Worm (Caenorhabditis elegans) whole organism, L2 larva: ENCODE data around the gene glna-1.
A peak's percentile ranks its signal among the peaks of the same experiment; 100 is the strongest.

Experiments used
- C34F6.9 ChIP-seq: fragments of 150-350 bp; optimal IDR thresholded peaks from 2 replicates; lab custom pipeline; 2014; ENCODE audit warnings: missing biosample characterization, missing genetic modification characterization
- F13H6.1 ChIP-seq: sonication (generic microtip); optimal IDR thresholded peaks from 2 replicates; lab custom pipeline; 2016; ENCODE audit warnings: missing genetic modification characterization, missing compliant biosample characterization
- Y55F3AM.14 ChIP-seq: fragments of 200-800 bp; sonication (Bioruptor generic); optimal IDR thresholded peaks from 2 replicates; lab custom pipeline; 2018; ENCODE audit warnings: mild to moderate bottlenecking, missing genetic modification characterization, missing compliant biosample characterization
- ZK546.5 ChIP-seq: sonication (generic microtip); optimal IDR thresholded peaks from 2 replicates; lab custom pipeline; 2017; ENCODE audit warnings: missing biosample characterization, missing genetic modification characterization
- aly-2 ChIP-seq: fragments of 150-350 bp; optimal IDR thresholded peaks from 2 replicates; lab custom pipeline; 2014; ENCODE audit warnings: missing biosample characterization, missing genetic modification characterization
- blmp-1 ChIP-seq: sonication (generic microtip); optimal IDR thresholded peaks from 2 replicates; lab custom pipeline; 2017; ENCODE audit warnings: missing genetic modification characterization, mild to moderate bottlenecking, missing compliant biosample characterization, antibody characterized with exemption, moderate library complexity; ENCODE audit not compliant: insufficient read depth
- ceh-16 ChIP-seq: fragments of 150-350 bp; optimal IDR thresholded peaks from 2 replicates; lab custom pipeline; 2014; ENCODE audit warnings: missing biosample characterization, missing genetic modification characterization
- ceh-82 ChIP-seq: fragments of 150-350 bp; optimal IDR thresholded peaks from 2 replicates; lab custom pipeline; 2014; ENCODE audit warnings: missing biosample characterization, missing genetic modification characterization
- crh-2 ChIP-seq: sonication (generic microtip); optimal IDR thresholded peaks from 2 replicates; lab custom pipeline; 2017; ENCODE audit warnings: missing biosample characterization, missing genetic modification characterization
- dmd-4 ChIP-seq: sonication (generic microtip); optimal IDR thresholded peaks from 2 replicates; lab custom pipeline; 2017; ENCODE audit warnings: missing biosample characterization, missing genetic modification characterization
- egl-27 ChIP-seq: sonication (generic microtip); optimal IDR thresholded peaks from 3 replicates; lab custom pipeline; 2017; ENCODE audit warnings: missing biosample characterization, missing genetic modification reagents, missing genetic modification characterization
- elt-3 ChIP-seq: sonication (generic microtip); optimal IDR thresholded peaks from 2 replicates; lab custom pipeline; 2017; ENCODE audit warnings: missing biosample characterization, missing genetic modification characterization
- fos-1 ChIP-seq: fragments of 150-350 bp; optimal IDR thresholded peaks from 2 replicates; lab custom pipeline; 2014; ENCODE audit warnings: missing biosample characterization, missing genetic modification characterization
- gmeb-1 ChIP-seq: fragments of 150-350 bp; optimal IDR thresholded peaks from 2 replicates; lab custom pipeline; 2014; ENCODE audit warnings: missing biosample characterization, missing genetic modification characterization
- lin-13 ChIP-seq: fragments of 150-350 bp; optimal IDR thresholded peaks from 2 replicates; lab custom pipeline; 2014; ENCODE audit warnings: missing biosample characterization, missing genetic modification reagents, missing genetic modification characterization
- lsy-2 ChIP-seq, 2 experiments: fragments of 150-350 bp in 1 of 2; sonication (generic microtip) in 1 of 2; optimal IDR thresholded peaks; 2 replicates each; lab custom pipeline; 2014 to 2017; ENCODE audit warnings: missing biosample characterization in 2 of 2, missing genetic modification characterization in 2 of 2
- mab-5 ChIP-seq: fragments of 150-350 bp; optimal IDR thresholded peaks from 2 replicates; lab custom pipeline; 2014; ENCODE audit warnings: missing biosample characterization, missing genetic modification characterization
- mbf-1 ChIP-seq: sonication (generic microtip); optimal IDR thresholded peaks from 2 replicates; lab custom pipeline; 2017; ENCODE audit warnings: missing biosample characterization, missing genetic modification characterization
- mdl-1 ChIP-seq, 2 experiments: fragments of 150-350 bp in 1 of 2; sonication (generic microtip) in 1 of 2; optimal IDR thresholded peaks; 2 replicates each; lab custom pipeline; 2017; ENCODE audit warnings: missing biosample characterization in 2 of 2, missing genetic modification characterization in 2 of 2
- nhr-10 ChIP-seq: sonication (generic microtip); optimal IDR thresholded peaks from 2 replicates; lab custom pipeline; 2017; ENCODE audit warnings: missing biosample characterization, missing genetic modification characterization
- nhr-11 ChIP-seq: fragments of 150-350 bp; optimal IDR thresholded peaks from 2 replicates; lab custom pipeline; 2014; ENCODE audit warnings: missing biosample characterization, missing genetic modification characterization
- nhr-12 ChIP-seq: fragments of 150-350 bp; optimal IDR thresholded peaks from 2 replicates; lab custom pipeline; 2014; ENCODE audit warnings: missing biosample characterization, missing genetic modification characterization
- nhr-129 ChIP-seq: fragments of 150-350 bp; optimal IDR thresholded peaks from 2 replicates; lab custom pipeline; 2014; ENCODE audit warnings: missing biosample characterization, missing genetic modification characterization
- nhr-21 ChIP-seq: fragments of 150-350 bp; optimal IDR thresholded peaks from 2 replicates; lab custom pipeline; 2014; ENCODE audit warnings: missing biosample characterization, missing genetic modification characterization
- nhr-237 ChIP-seq: fragments of 150-350 bp; optimal IDR thresholded peaks from 2 replicates; lab custom pipeline; 2014; ENCODE audit warnings: missing biosample characterization, missing genetic modification characterization
- nhr-25 ChIP-seq: fragments of 150-350 bp; sonication (generic microtip); optimal IDR thresholded peaks from 3 replicates; lab custom pipeline; 2014; ENCODE audit warnings: missing biosample characterization, missing genetic modification characterization
- nhr-77 ChIP-seq: fragments of 150-350 bp; optimal IDR thresholded peaks from 2 replicates; lab custom pipeline; 2014; ENCODE audit warnings: missing biosample characterization, missing genetic modification characterization
- peb-1 ChIP-seq: fragments of 150-350 bp; optimal IDR thresholded peaks from 2 replicates; lab custom pipeline; 2014; ENCODE audit warnings: missing biosample characterization, missing genetic modification characterization
- skn-1 ChIP-seq: sonication (generic microtip); optimal IDR thresholded peaks from 2 replicates; lab custom pipeline; 2017; ENCODE audit warnings: missing biosample characterization, missing genetic modification characterization
- sma-9 ChIP-seq, 2 experiments: fragments of 150-350 bp in 1 of 2; sonication (generic microtip) in 1 of 2; optimal IDR thresholded peaks; 2 replicates each; lab custom pipeline; 2014 to 2016; ENCODE audit warnings: missing genetic modification characterization in 2 of 2, mild to moderate bottlenecking in 1 of 2, missing biosample characterization in 1 of 2, missing compliant biosample characterization in 1 of 2, missing genetic modification reagents in 1 of 2, moderate library complexity in 1 of 2
- snpc-4 ChIP-seq: fragments of 150-350 bp; optimal IDR thresholded peaks from 2 replicates; lab custom pipeline; 2014; ENCODE audit warnings: missing biosample characterization, missing genetic modification characterization
- unc-39 ChIP-seq: fragments of 150-350 bp; optimal IDR thresholded peaks from 2 replicates; lab custom pipeline; 2014; ENCODE audit warnings: missing biosample characterization, missing genetic modification characterization
- unc-55 ChIP-seq: fragments of 150-350 bp; sonication (generic microtip); optimal IDR thresholded peaks from 3 replicates; lab custom pipeline; 2014; ENCODE audit warnings: missing biosample characterization, missing genetic modification reagents, missing genetic modification characterization
- zag-1 ChIP-seq: fragments of 150-350 bp; optimal IDR thresholded peaks from 2 replicates; lab custom pipeline; 2014; ENCODE audit warnings: missing biosample characterization, missing genetic modification characterization
- ztf-1 ChIP-seq: fragments of 200-800 bp; sonication (Bioruptor generic); conservative IDR thresholded peaks from 2 replicates; pipeline ENCODE4 v1.3.6; 2022; ENCODE audit warnings: missing genetic modification characterization, missing compliant biosample characterization
- ztf-4 ChIP-seq: fragments of 150-350 bp; optimal IDR thresholded peaks from 2 replicates; lab custom pipeline; 2014; ENCODE audit warnings: missing biosample characterization, missing genetic modification characterization

The glna-1 gene

DNA sequence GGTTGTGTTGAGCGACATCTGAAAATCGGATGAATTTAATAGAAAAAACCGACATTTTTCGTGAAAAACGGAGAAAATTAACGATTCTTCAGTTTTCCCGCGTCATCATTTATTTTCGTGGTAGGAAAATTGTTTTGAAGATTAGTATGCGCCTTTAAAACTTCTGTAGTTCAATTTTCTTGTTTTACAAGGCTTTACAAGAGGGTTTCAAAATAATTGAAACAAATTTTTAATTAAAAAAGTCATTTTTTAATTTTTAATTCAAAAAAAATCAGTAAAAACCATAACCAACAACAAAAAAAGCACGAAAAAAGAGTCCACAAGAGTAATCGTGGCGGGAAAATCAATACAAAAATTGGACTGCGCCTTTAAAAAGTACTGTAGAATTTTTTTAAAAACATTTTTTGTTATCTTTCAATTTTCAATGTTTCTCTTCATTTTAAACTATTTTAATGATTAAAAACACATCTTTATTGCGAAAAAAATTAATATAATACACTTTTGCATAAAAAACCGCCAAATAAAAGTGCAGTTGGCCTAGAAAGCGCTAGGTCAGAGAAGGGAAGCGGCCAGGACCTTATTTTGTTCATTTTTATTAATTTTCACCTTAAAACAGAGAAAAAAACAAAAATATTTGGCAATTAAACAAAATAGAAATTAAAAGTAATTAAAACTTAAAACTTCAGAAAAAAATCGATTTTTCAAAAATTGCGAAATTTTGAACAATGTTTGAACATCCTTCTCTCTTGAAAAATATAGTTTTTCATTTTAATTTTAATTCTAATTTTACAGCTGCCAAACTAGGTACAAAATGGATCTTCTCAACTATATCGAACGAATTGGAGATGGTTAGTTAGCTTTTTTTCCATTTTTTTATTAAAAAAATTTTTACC is 20.8 kb upstream of the glna-1 start, which contains the start of the genes tac-1 and Y54E2A.4:
TSS of gene tac-1 (minus strand) at position 20 of the 893 bp plus-strand sequence.
TSS of gene Y54E2A.4 (plus strand) at position 765 of the 893 bp plus-strand sequence.
- TF ChIP-seq lsy-2 (tag; optimal IDR thresholded peaks at IDR 0.05; lab: Kevin White, UChicago): peak in 1 of 2 experiments; percentile 42
- peak; percentile 27 for TF ChIP-seq nhr-129 (tag; lab: Kevin White, UChicago)
- peak; percentile 36 for TF ChIP-seq unc-55 (GFP tag; lab: Kevin White, UChicago)
- no peak for TF ChIP-seq nhr-25 (tag; lab: Kevin White, UChicago)
- TF ChIP-seq ceh-16 (tag; lab: Kevin White, UChicago): no peak
- peak; percentile 26 for TF ChIP-seq C34F6.9 (tag; lab: Kevin White, UChicago)

DNA sequence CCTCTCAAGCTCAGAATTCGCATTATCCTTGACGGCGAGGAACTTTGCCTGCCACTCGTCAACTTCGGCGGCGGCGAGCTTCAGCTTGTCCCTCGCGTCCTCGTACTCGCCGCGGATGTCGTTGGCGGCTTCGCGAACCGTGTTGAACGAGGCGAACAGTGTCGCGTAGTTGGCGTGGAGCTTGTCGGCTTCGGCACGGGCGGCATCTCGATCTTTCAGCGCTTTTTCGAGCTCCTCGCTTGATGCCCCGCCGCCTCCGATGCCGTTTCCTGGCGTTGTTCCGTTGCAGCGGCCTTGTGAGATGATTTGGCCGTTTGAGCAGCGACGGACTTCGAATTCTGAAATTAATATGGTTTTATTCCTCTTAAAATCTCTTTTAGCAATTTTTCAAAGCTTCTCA is 19.9 kb upstream of the glna-1 start:
- TF ChIP-seq lsy-2 (tag; optimal IDR thresholded peaks at IDR 0.05; lab: Kevin White, UChicago) (no peak), mdl-1 (tag; optimal IDR thresholded peaks at IDR 0.05; lab: Kevin White, UChicago) (no peak), F13H6.1 (tag; lab: Kevin White, UChicago) (no peak), ceh-82 (tag; lab: Kevin White, UChicago) (no peak), ztf-4 (tag; lab: Kevin White, UChicago) (no peak), ZK546.5 (tag; lab: Kevin White, UChicago) (no peak), elt-3 (no peak), Y55F3AM.14 (GFP tag; lab: Kevin White, UChicago) (no peak), unc-39 (tag; lab: Kevin White, UChicago) (no peak), nhr-12 (tag; lab: Kevin White, UChicago) (no peak)

DNA sequence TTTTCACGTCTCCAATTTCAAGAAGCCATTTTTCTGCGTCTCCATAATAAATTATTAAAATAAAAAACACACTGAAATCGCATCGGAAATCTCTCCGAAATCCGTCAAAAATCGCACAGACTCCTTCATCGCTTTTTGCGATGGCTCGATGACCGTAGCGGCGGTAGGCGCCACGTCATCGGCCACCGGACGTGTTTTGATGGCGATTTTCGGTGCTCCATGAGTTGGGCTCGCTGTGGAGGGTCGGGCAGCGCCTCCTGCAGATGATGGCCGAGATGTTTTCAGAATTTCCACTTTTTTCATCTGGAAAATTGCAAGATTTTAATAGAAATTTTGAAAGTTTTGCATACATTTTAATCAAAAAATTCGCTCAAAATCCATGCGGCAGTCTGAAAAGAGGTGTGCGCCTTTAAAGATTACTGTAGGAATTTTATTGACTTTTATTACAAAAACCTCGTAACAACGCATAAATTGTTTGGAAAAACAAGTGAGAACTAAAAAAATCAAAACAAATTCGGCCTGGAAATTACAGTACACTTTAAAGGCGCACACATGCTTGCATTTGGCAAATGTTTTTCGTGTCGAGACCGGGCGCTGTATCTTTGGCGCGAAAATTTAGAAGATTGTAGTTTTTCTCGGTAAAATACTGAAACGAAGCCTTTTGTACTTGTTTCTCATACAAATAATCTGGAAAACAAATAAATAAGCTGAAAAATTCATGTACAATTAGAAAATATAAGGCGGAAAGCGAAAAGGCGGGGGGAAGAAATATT is 19.0 kb upstream of the glna-1 start, which contains the start of gene smg-9:
TSS of gene smg-9 (minus strand) at position 663 of the 773 bp plus-strand sequence.
- no peak for TF ChIP-seq sma-9 (GFP tag; optimal IDR thresholded peaks at IDR 0.05; lab: Kevin White, UChicago)
- TF ChIP-seq sma-9 (tag; optimal IDR thresholded peaks at IDR 0.05; lab: Kevin White, UChicago): no peak
- TF ChIP-seq unc-55 (GFP tag; lab: Kevin White, UChicago): no peak
- no peak for TF ChIP-seq peb-1
- no peak for TF ChIP-seq mbf-1 (tag; lab: Kevin White, UChicago)
- no peak for TF ChIP-seq blmp-1 (tag; lab: Kevin White, UChicago)
- TF ChIP-seq aly-2: no peak
- no peak for TF ChIP-seq ztf-1 (GFP tag; lab: Robert Waterston, UW)
- TF ChIP-seq lin-13 (GFP tag; lab: Kevin White, UChicago): no peak
- no peak for TF ChIP-seq snpc-4 (tag; lab: Kevin White, UChicago)
- TF ChIP-seq crh-2: no peak
- no peak for TF ChIP-seq mdl-1 (tag; optimal IDR thresholded peaks at IDR 0.05; lab: Kevin White, UChicago)
- TF ChIP-seq dmd-4 (tag; lab: Kevin White, UChicago): no peak
- no peak for TF ChIP-seq lsy-2 (tag; optimal IDR thresholded peaks at IDR 0.05; lab: Kevin White, UChicago)
- TF ChIP-seq nhr-237 (tag; lab: Kevin White, UChicago): no peak
- no peak for TF ChIP-seq egl-27 (tag; lab: Kevin White, UChicago)
- TF ChIP-seq skn-1: no peak
- no peak for TF ChIP-seq nhr-21 (tag; lab: Kevin White, UChicago)
- TF ChIP-seq zag-1 (tag; lab: Kevin White, UChicago): no peak
- TF ChIP-seq gmeb-1 (tag; lab: Kevin White, UChicago): no peak

DNA sequence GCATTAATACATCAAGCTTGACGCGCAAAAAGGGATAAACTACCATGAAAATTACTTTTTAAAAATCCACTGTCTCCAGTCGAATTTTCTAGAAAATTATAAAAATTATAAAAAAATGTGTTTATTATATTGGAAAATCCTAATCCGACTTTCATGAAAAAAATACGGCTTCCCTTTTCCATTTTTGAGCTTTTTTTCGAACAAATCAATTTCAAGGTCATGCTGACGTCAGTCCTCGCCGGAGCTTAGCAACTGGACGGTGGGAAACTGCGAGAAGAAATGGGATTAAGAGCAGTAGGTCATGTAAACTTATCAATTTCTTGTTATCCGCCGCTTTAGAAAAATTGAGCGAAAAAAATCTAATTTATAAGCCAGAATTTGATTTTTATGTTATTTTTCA is 11.8 kb upstream of the glna-1 start:
- TF ChIP-seq unc-55 (GFP tag; lab: Kevin White, UChicago): no peak
- TF ChIP-seq lsy-2 (tag; optimal IDR thresholded peaks at IDR 0.05; lab: Kevin White, UChicago): no peak
- no peak for TF ChIP-seq fos-1 (tag; lab: Kevin White, UChicago)
- TF ChIP-seq ztf-4 (tag; lab: Kevin White, UChicago): no peak
- TF ChIP-seq mab-5: no peak
- TF ChIP-seq nhr-10 (tag; lab: Kevin White, UChicago): no peak
- no peak for TF ChIP-seq aly-2
- no peak for TF ChIP-seq ztf-1 (GFP tag; lab: Robert Waterston, UW)
- TF ChIP-seq nhr-77 (tag; lab: Kevin White, UChicago): no peak
- no peak for TF ChIP-seq gmeb-1 (tag; lab: Kevin White, UChicago)
- TF ChIP-seq peb-1: no peak
- TF ChIP-seq nhr-11: no peak
- TF ChIP-seq mdl-1 (tag; optimal IDR thresholded peaks at IDR 0.05; lab: Kevin White, UChicago): no peak
- TF ChIP-seq egl-27 (tag; lab: Kevin White, UChicago): no peak
- no peak for TF ChIP-seq nhr-129 (tag; lab: Kevin White, UChicago)
- no peak for TF ChIP-seq nhr-21 (tag; lab: Kevin White, UChicago)
- no peak for TF ChIP-seq nhr-237 (tag; lab: Kevin White, UChicago)
- TF ChIP-seq ceh-16 (tag; lab: Kevin White, UChicago): no peak
- TF ChIP-seq sma-9 (GFP tag; optimal IDR thresholded peaks at IDR 0.05; lab: Kevin White, UChicago): no peak
- TF ChIP-seq sma-9 (tag; optimal IDR thresholded peaks at IDR 0.05; lab: Kevin White, UChicago): no peak
